Worm (Caenorhabditis elegans): Measurements from ENCODE around the gene C02B8.3.

DNA sequence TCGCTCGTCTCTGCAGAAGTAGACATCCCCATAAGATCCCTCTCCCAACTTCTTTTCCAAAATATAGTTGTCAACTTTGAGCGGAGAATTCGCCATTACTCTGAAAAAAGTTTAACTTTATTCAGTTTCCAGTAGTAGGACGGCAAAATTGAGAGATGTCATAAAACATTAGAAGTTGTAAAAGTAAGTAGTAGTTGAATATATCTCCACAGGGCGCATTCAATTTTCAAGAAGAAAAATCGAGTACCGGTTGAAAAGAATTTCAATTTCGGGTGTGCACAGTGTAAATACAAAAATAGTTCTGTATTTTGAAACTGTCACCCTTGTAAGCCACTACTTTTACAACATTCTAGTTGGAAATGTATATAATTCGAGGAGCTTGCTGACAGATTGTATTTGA is 11.4 kb downstream of the C02B8.3 start, which contains the start of gene F22F1.2:
- TF ChIP-seq him-1 (tag; optimal IDR thresholded peaks at IDR 0.05) = no peak
- no peak for TF ChIP-seq W03F9.2 (tag; optimal IDR thresholded peaks at IDR 0.05)
- TF ChIP-seq dao-5 (tag; optimal IDR thresholded peaks at IDR 0.05) = no peak

Measured in whole organism, L4/young adult.